Worm (Caenorhabditis elegans): Measurements from ENCODE around the gene ins-11.

The ins-11 gene

ce11 chrII:5518055-5518454 is 38.5 kb upstream of the ins-11 start:
- TF ChIP-seq mdl-1 (tag; optimal IDR thresholded peaks at IDR 0.05) (no peak), egl-5 (tag; optimal IDR thresholded peaks at IDR 0.05) (no peak), ztf-11 (tag; optimal IDR thresholded peaks at IDR 0.05) (no peak), nhr-43 (tag; optimal IDR thresholded peaks at IDR 0.05; ENCODE audit: poor library complexity, severe bottlenecking) (no peak), daf-12 (tag; optimal IDR thresholded peaks at IDR 0.05) (no peak), jun-1 (tag; optimal IDR thresholded peaks at IDR 0.05) (no peak), ceh-9 (tag; optimal IDR thresholded peaks at IDR 0.05) (no peak), hmg-11 (tag; optimal IDR thresholded peaks at IDR 0.05) (no peak), elt-3 (tag; optimal IDR thresholded peaks at IDR 0.05) (no peak), nhr-23 (tag; optimal IDR thresholded peaks at IDR 0.05) (no peak), sea-2 (GFP tag; optimal IDR thresholded peaks at IDR 0.05) (no peak), nhr-67 (tag; optimal IDR thresholded peaks at IDR 0.05) (no peak), nhr-25 (tag; optimal IDR thresholded peaks at IDR 0.05) (no peak), ceh-82 (tag; optimal IDR thresholded peaks at IDR 0.05) (no peak), nhr-11 (tag; optimal IDR thresholded peaks at IDR 0.05) (no peak), nhr-28 (tag; optimal IDR thresholded peaks at IDR 0.05) (no peak)

ce11 chrII:5518910-5519309 is 37.6 kb upstream of the ins-11 start, which contains the start of gene ZK177.2:
Gene ZK177.2, plus strand, starts transcription at chrII:5519210.
- TF ChIP-seq tbx-2 (tag; optimal IDR thresholded peaks at IDR 0.05) (no peak), lsy-12 (tag; optimal IDR thresholded peaks at IDR 0.05) (no peak), nhr-12 (tag; optimal IDR thresholded peaks at IDR 0.05) (no peak), eor-1 (tag; optimal IDR thresholded peaks at IDR 0.05) (no peak), mml-1 (tag; optimal IDR thresholded peaks at IDR 0.05) (no peak), ama-1 (optimal IDR thresholded peaks at IDR 0.05) (no peak), unc-39 (tag; optimal IDR thresholded peaks at IDR 0.05) (no peak), nhr-25 (tag; optimal IDR thresholded peaks at IDR 0.05) (no peak), snpc-4 (tag; optimal IDR thresholded peaks at IDR 0.05) (no peak), pha-4 (tag; optimal IDR thresholded peaks at IDR 0.05) (no peak), unc-62 (GFP tag; optimal IDR thresholded peaks at IDR 0.05) (no peak), egl-27 (tag; optimal IDR thresholded peaks at IDR 0.05) (no peak), ceh-28 (tag; optimal IDR thresholded peaks at IDR 0.05) (no peak), ztf-11 (tag; optimal IDR thresholded peaks at IDR 0.05) (no peak), ceh-16 (tag; optimal IDR thresholded peaks at IDR 0.05) (no peak), nhr-77 (tag; optimal IDR thresholded peaks at IDR 0.05) (no peak), elt-2 (tag; optimal IDR thresholded peaks at IDR 0.05) (no peak)

ce11 chrII:5521411-5521810 is 35.1 kb upstream of the ins-11 start, which contains the start of gene ZK177.12:
Gene ZK177.12, plus strand, starts transcription at chrII:5521711.
- TF ChIP-seq ztf-4 (tag; optimal IDR thresholded peaks at IDR 0.05) (no peak), elt-2 (tag; optimal IDR thresholded peaks at IDR 0.05) (no peak), nfya-1 (tag; optimal IDR thresholded peaks at IDR 0.05; ENCODE audit: insufficient read depth) (no peak), pha-4 (tag; optimal IDR thresholded peaks at IDR 0.05) (no peak), ztf-11 (tag; optimal IDR thresholded peaks at IDR 0.05) (no peak), tbx-2 (tag; optimal IDR thresholded peaks at IDR 0.05) (no peak), fos-1 (tag; optimal IDR thresholded peaks at IDR 0.05) (no peak), ceh-9 (tag; optimal IDR thresholded peaks at IDR 0.05) (no peak), nhr-67 (tag; optimal IDR thresholded peaks at IDR 0.05) (no peak), unc-39 (tag; optimal IDR thresholded peaks at IDR 0.05) (no peak)

ce11 chrII:5522637-5523036 is 33.9 kb upstream of the ins-11 start, which contains the start of gene ZK177.11:
Gene ZK177.11, plus strand, starts transcription at chrII:5522937.
- TF ChIP-seq fos-1 (tag; optimal IDR thresholded peaks at IDR 0.05) (no peak), egl-5 (tag; optimal IDR thresholded peaks at IDR 0.05) (no peak), snpc-4 (tag; optimal IDR thresholded peaks at IDR 0.05) (no peak), jun-1 (tag; optimal IDR thresholded peaks at IDR 0.05) (no peak), lin-39 (tag; optimal IDR thresholded peaks at IDR 0.05) (no peak), mdl-1 (tag; optimal IDR thresholded peaks at IDR 0.05) (no peak), unc-62 (GFP tag; optimal IDR thresholded peaks at IDR 0.05) (no peak), nhr-11 (tag; optimal IDR thresholded peaks at IDR 0.05) (no peak), ceh-28 (tag; optimal IDR thresholded peaks at IDR 0.05) (no peak), ceh-16 (tag; optimal IDR thresholded peaks at IDR 0.05) (no peak), pha-4 (tag; optimal IDR thresholded peaks at IDR 0.05) (no peak), sea-2 (GFP tag; optimal IDR thresholded peaks at IDR 0.05) (no peak), skn-1 (tag; optimal IDR thresholded peaks at IDR 0.05) (no peak), aly-2 (tag; optimal IDR thresholded peaks at IDR 0.05) (no peak), elt-3 (tag; optimal IDR thresholded peaks at IDR 0.05) (no peak), lin-15B (tag; optimal IDR thresholded peaks at IDR 0.05) (no peak), fkh-2 (tag; optimal IDR thresholded peaks at IDR 0.05) (no peak), elt-2 (tag; optimal IDR thresholded peaks at IDR 0.05) (no peak)
